Worm (Caenorhabditis elegans) whole organism, L3 larva: ENCODE measurements around the gene dcap-2.

Source experiments
- R02D3.7 ChIP-seq: fragments of 150-350 bp; optimal IDR thresholded peaks from 2 replicates; lab custom pipeline; 2014; ENCODE audit warnings: missing biosample characterization, missing genetic modification characterization
- ZK546.5 ChIP-seq: sonication (generic microtip); optimal IDR thresholded peaks from 2 replicates; lab custom pipeline; 2017; ENCODE audit warnings: missing biosample characterization, missing genetic modification characterization
- aly-2 ChIP-seq: fragments of 150-350 bp; optimal IDR thresholded peaks from 2 replicates; lab custom pipeline; 2014; ENCODE audit warnings: missing biosample characterization, missing genetic modification characterization
- ama-1 ChIP-seq: fragments of 150-350 bp; optimal IDR thresholded peaks from 2 replicates; lab custom pipeline; 2018
- ceh-16 ChIP-seq: sonication (generic microtip); optimal IDR thresholded peaks from 2 replicates; lab custom pipeline; 2017; ENCODE audit warnings: missing biosample characterization, missing genetic modification characterization
- ceh-28 ChIP-seq: fragments of 150-350 bp; optimal IDR thresholded peaks from 2 replicates; lab custom pipeline; 2014; ENCODE audit warnings: missing biosample characterization, missing genetic modification reagents, missing genetic modification characterization
- ceh-82 ChIP-seq: fragments of 150-350 bp; optimal IDR thresholded peaks from 2 replicates; lab custom pipeline; 2014; ENCODE audit warnings: missing biosample characterization, missing genetic modification characterization
- ceh-9 ChIP-seq: sonication (generic microtip); optimal IDR thresholded peaks from 2 replicates; lab custom pipeline; 2018; ENCODE audit warnings: missing biosample characterization, missing genetic modification characterization
- daf-12 ChIP-seq: fragments of 150-350 bp; optimal IDR thresholded peaks from 2 replicates; lab custom pipeline; 2014; ENCODE audit warnings: missing biosample characterization, missing genetic modification reagents, missing genetic modification characterization
- egl-27 ChIP-seq: sonication (generic microtip); optimal IDR thresholded peaks from 4 replicates; lab custom pipeline; 2017; ENCODE audit warnings: missing biosample characterization, missing genetic modification reagents, missing genetic modification characterization
- egl-5 ChIP-seq: fragments of 150-350 bp; optimal IDR thresholded peaks from 2 replicates; lab custom pipeline; 2017; ENCODE audit warnings: missing biosample characterization, missing genetic modification reagents, missing genetic modification characterization, inconsistent platforms
- elt-1 ChIP-seq: fragments of 150-350 bp; optimal IDR thresholded peaks from 2 replicates; lab custom pipeline; 2014; ENCODE audit warnings: missing biosample characterization, missing genetic modification characterization
- elt-2 ChIP-seq: sonication (generic microtip); optimal IDR thresholded peaks from 2 replicates; lab custom pipeline; 2016; ENCODE audit warnings: missing genetic modification reagents, mild to moderate bottlenecking, missing genetic modification characterization, missing compliant biosample characterization
- elt-3 ChIP-seq, 3 experiments: fragments of 150-350 bp in 1 of 3; sonication (generic microtip) in 2 of 3; optimal IDR thresholded peaks; 2 replicates in 2 of 3; 4 replicates in 1 of 3; lab custom pipeline; 2014 to 2017; ENCODE audit warnings: missing biosample characterization in 3 of 3, missing genetic modification characterization in 3 of 3
- fkh-2 ChIP-seq: fragments of 150-350 bp; optimal IDR thresholded peaks from 2 replicates; lab custom pipeline; 2014; ENCODE audit warnings: missing biosample characterization, missing genetic modification reagents, missing genetic modification characterization
- fos-1 ChIP-seq: fragments of 150-350 bp; optimal IDR thresholded peaks from 2 replicates; lab custom pipeline; 2014; ENCODE audit warnings: missing biosample characterization, missing genetic modification characterization
- hmg-11 ChIP-seq: sonication (generic microtip); optimal IDR thresholded peaks from 2 replicates; lab custom pipeline; 2016; ENCODE audit warnings: missing genetic modification characterization, missing compliant biosample characterization
- lin-15B ChIP-seq: fragments of 150-350 bp; optimal IDR thresholded peaks from 2 replicates; lab custom pipeline; 2014; ENCODE audit warnings: missing biosample characterization, missing genetic modification characterization
- lin-39 ChIP-seq: fragments of 150-350 bp; optimal IDR thresholded peaks from 2 replicates; lab custom pipeline; 2018; ENCODE audit warnings: missing biosample characterization, missing genetic modification reagents, missing genetic modification characterization
- mdl-1 ChIP-seq: fragments of 150-350 bp; optimal IDR thresholded peaks from 2 replicates; lab custom pipeline; 2014; ENCODE audit warnings: missing biosample characterization, missing genetic modification characterization
- nfya-1 ChIP-seq: sonication (generic microtip); optimal IDR thresholded peaks from 2 replicates; lab custom pipeline; 2017; ENCODE audit warnings: missing genetic modification characterization, mild to moderate bottlenecking, missing compliant biosample characterization, antibody characterized with exemption, moderate library complexity; ENCODE audit not compliant: insufficient read depth
- nhr-11 ChIP-seq: fragments of 150-350 bp; optimal IDR thresholded peaks from 2 replicates; lab custom pipeline; 2014; ENCODE audit warnings: missing biosample characterization, missing genetic modification characterization
- nhr-12 ChIP-seq: fragments of 150-350 bp; optimal IDR thresholded peaks from 2 replicates; lab custom pipeline; 2014; ENCODE audit warnings: missing biosample characterization, missing genetic modification characterization
- nhr-237 ChIP-seq: fragments of 150-350 bp; optimal IDR thresholded peaks from 2 replicates; lab custom pipeline; 2014; ENCODE audit warnings: missing biosample characterization, missing genetic modification characterization
- nhr-25 ChIP-seq: sonication (generic microtip); optimal IDR thresholded peaks from 2 replicates; lab custom pipeline; 2017; ENCODE audit warnings: missing biosample characterization, missing genetic modification characterization
- nhr-28 ChIP-seq: fragments of 150-350 bp; optimal IDR thresholded peaks from 2 replicates; lab custom pipeline; 2014; ENCODE audit warnings: missing biosample characterization, missing genetic modification characterization
- nhr-67 ChIP-seq: fragments of 150-350 bp; optimal IDR thresholded peaks from 2 replicates; lab custom pipeline; 2014; ENCODE audit warnings: missing biosample characterization, missing genetic modification characterization
- nhr-76 ChIP-seq: fragments of 150-350 bp; sonication (generic microtip); optimal IDR thresholded peaks from 5 replicates; lab custom pipeline; 2014; ENCODE audit warnings: missing biosample characterization, missing genetic modification characterization
- nhr-77 ChIP-seq: fragments of 150-350 bp; optimal IDR thresholded peaks from 2 replicates; lab custom pipeline; 2014; ENCODE audit warnings: missing biosample characterization, missing genetic modification characterization
- pha-4 ChIP-seq: fragments of 150-350 bp; optimal IDR thresholded peaks from 2 replicates; lab custom pipeline; 2014; ENCODE audit warnings: missing biosample characterization, missing genetic modification reagents, missing genetic modification characterization
- pqm-1 ChIP-seq: fragments of 150-350 bp; optimal IDR thresholded peaks from 2 replicates; lab custom pipeline; 2017; ENCODE audit warnings: missing biosample characterization, missing genetic modification characterization, inconsistent platforms
- sea-2 ChIP-seq: fragments of 150-350 bp; sonication (generic microtip); optimal IDR thresholded peaks from 4 replicates; lab custom pipeline; 2014; ENCODE audit warnings: missing biosample characterization, missing genetic modification reagents, missing genetic modification characterization
- skn-1 ChIP-seq: fragments of 150-350 bp; optimal IDR thresholded peaks from 2 replicates; lab custom pipeline; 2014; ENCODE audit warnings: missing biosample characterization, missing genetic modification characterization
- snpc-4 ChIP-seq: fragments of 150-350 bp; optimal IDR thresholded peaks from 2 replicates; lab custom pipeline; 2014; ENCODE audit warnings: missing biosample characterization, missing genetic modification characterization
- unc-39 ChIP-seq: sonication (generic microtip); optimal IDR thresholded peaks from 4 replicates; lab custom pipeline; 2017; ENCODE audit warnings: missing biosample characterization, missing genetic modification characterization
- unc-62 ChIP-seq: fragments of 150-350 bp; sonication (generic microtip); optimal IDR thresholded peaks from 4 replicates; lab custom pipeline; 2014; ENCODE audit warnings: missing biosample characterization, missing genetic modification reagents, missing genetic modification characterization
- zag-1 ChIP-seq: fragments of 150-350 bp; optimal IDR thresholded peaks from 2 replicates; lab custom pipeline; 2014; ENCODE audit warnings: missing biosample characterization, missing genetic modification characterization
- ztf-4 ChIP-seq: fragments of 150-350 bp; optimal IDR thresholded peaks from 2 replicates; lab custom pipeline; 2014; ENCODE audit warnings: missing biosample characterization, missing genetic modification characterization

dcap-2 gene

DNA sequence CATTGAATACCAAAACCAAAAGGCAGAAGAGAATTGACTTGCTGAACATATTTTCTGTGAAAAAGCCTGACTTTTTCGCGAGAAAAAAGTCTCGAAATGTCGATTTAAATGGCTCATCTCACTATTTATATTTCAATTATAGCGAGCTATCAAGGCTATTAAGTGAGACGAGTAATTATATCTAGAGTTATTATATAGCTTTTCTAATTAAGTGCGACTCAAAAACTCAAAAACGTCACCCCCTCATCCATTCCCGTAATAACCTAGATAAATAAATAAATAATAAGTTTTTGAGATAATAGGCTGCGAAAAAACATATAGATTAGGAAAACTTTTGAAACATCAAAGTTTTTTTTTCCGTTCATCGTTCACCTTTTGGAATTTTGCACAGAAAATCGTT is 16.0 kb downstream of the dcap-2 start, which contains the start of gene nlp-17:
nlp-17 (minus strand) TSS at position 101 of the 400 bp plus-strand sequence.
- TF ChIP-seq hmg-11 (tag; lab: Kevin White, UChicago) (no peak), sea-2 (GFP tag; lab: Kevin White, UChicago) (no peak), daf-12 (tag; lab: Kevin White, UChicago) (no peak), ZK546.5 (tag; lab: Kevin White, UChicago) (no peak), nhr-67 (no peak), lin-15B (tag; lab: Kevin White, UChicago) (no peak), pha-4 (tag; lab: Kevin White, UChicago) (no peak), nfya-1 (tag; lab: Kevin White, UChicago) (no peak), ceh-28 (tag; lab: Kevin White, UChicago) (no peak), skn-1 (tag; lab: Kevin White, UChicago) (no peak), R02D3.7 (tag; lab: Kevin White, UChicago) (no peak), unc-39 (tag; lab: Kevin White, UChicago) (no peak), mdl-1 (tag; lab: Kevin White, UChicago) (no peak), nhr-76 (no peak), elt-1 (tag; lab: Kevin White, UChicago) (no peak), zag-1 (tag; lab: Kevin White, UChicago) (no peak), elt-2 (no peak), elt-3 (tag; optimal IDR thresholded peaks at IDR 0.05; lab: Kevin White, UChicago) (no peak)

DNA sequence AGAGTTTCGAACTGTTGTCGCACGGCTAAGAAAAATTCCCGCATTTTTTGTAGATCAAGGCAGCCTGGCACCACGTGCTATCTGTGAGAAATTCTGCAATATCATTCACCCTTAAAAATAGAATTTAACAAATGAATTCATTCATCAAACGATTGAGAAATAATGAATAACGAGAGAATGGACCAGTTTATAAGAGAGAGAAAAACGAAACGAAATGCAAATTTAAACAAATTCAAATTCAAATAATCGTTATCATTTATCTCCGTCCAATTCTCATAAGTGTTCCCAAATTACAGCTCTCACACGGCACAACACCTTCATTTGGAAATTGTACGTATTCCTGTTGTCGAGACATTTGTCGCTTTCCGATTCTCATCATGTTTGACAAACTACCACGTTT is 16.5 kb downstream of the dcap-2 start, which contains the start of gene seld-1:
seld-1 (plus strand) TSS at position 301 of the 400 bp plus-strand sequence.
- TF ChIP-seq mdl-1 (tag; lab: Kevin White, UChicago), result no peak
- no peak for TF ChIP-seq ceh-28 (tag; lab: Kevin White, UChicago)
- TF ChIP-seq fkh-2 (tag; lab: Kevin White, UChicago), result no peak
- TF ChIP-seq ztf-4 (tag; lab: Kevin White, UChicago), result no peak
- no peak for TF ChIP-seq pha-4 (tag; lab: Kevin White, UChicago)
- TF ChIP-seq sea-2 (GFP tag; lab: Kevin White, UChicago), result no peak
- TF ChIP-seq elt-1 (tag; lab: Kevin White, UChicago), result no peak
- TF ChIP-seq nhr-76, result no peak
- TF ChIP-seq fos-1 (tag; lab: Kevin White, UChicago), result no peak
- TF ChIP-seq nhr-77 (tag; lab: Kevin White, UChicago), result no peak
- TF ChIP-seq nhr-12, result no peak
- TF ChIP-seq nhr-237 (tag; lab: Kevin White, UChicago), result no peak
- no peak for TF ChIP-seq ama-1 (lab: Kevin White, UChicago)

DNA sequence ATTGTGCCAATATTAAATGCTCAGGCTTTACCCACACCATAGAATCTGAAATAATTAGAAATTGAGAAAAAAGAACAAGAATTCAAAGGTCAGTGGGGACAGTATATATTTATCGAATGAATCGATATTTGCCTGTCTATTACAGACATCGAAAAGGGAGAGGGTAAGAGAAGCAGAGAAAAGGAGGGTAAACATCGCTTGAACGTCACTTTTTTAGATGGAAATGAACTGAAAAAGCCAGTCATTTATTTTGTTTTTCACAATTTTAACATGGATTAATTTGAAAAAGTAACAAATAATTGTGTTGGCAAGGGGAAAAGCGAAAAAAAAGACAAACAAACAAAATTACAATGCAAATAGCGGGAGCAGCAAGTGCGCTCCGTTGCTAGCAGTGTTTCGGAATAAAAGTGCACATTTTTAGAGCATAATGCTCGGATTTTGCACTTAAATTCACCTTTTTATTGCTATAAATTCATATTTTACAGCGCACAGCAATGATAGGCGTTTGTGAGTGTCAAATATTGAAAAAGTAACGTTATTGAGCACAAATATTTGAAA is 18.8 kb downstream of the dcap-2 start, which contains the start of gene tbc-9:
tbc-9 (minus strand) TSS at position 51 of the 558 bp plus-strand sequence.
- TF ChIP-seq hmg-11 (tag; lab: Kevin White, UChicago) (peak; percentile 9), ceh-28 (tag; lab: Kevin White, UChicago) (peak; percentile 30), elt-2 (peak; percentile 6), lin-39 (tag; lab: Kevin White, UChicago) (no peak), sea-2 (GFP tag; lab: Kevin White, UChicago) (no peak), pha-4 (tag; lab: Kevin White, UChicago) (peak; percentile 60), nhr-237 (tag; lab: Kevin White, UChicago) (no peak), mdl-1 (tag; lab: Kevin White, UChicago) (no peak), egl-5 (tag; lab: Kevin White, UChicago) (no peak), nhr-28 (no peak), egl-27 (tag; lab: Kevin White, UChicago) (no peak), lin-15B (tag; lab: Kevin White, UChicago) (peak; percentile 6), nhr-12 (no peak), pqm-1 (no peak), nhr-25 (tag; lab: Kevin White, UChicago) (no peak)

- TF ChIP-seq nhr-67, result no peak
- no peak for TF ChIP-seq snpc-4 (tag; lab: Kevin White, UChicago)
- no peak for TF ChIP-seq unc-39 (tag; lab: Kevin White, UChicago)
Observed at ce11 chrIV:13493719-13494118, 28.0 kb downstream of the dcap-2 start.

DNA sequence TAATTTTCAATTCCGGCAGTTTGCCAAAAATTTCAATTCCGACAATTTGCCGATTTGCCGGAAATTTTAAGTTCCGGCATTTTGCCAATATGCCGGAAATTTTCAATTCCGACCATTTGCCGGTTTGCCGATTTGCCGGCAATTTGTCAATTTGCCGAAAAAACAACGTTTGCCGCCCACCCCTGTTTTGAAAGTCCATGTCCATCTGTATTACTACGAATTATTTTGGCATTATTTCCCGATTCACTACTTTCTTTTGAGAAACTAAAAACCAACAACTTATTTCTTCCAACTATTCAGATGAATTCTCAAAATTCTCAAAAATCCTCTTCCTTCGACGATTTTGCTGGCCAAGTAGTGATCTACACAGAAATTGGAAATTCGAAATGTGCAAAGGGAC is 29.4 kb downstream of the dcap-2 start, which contains the start of gene Y45F10A.7:
Y45F10A.7 (plus strand) TSS at position 301 of the 400 bp plus-strand sequence.
- no peak for TF ChIP-seq nhr-11 (tag; lab: Kevin White, UChicago)
- no peak for TF ChIP-seq skn-1 (tag; lab: Kevin White, UChicago)
- no peak for TF ChIP-seq snpc-4 (tag; lab: Kevin White, UChicago)
- no peak for TF ChIP-seq nhr-67
- TF ChIP-seq egl-5 (tag; lab: Kevin White, UChicago), result no peak
- no peak for TF ChIP-seq elt-1 (tag; lab: Kevin White, UChicago)
- no peak for TF ChIP-seq ceh-28 (tag; lab: Kevin White, UChicago)
- TF ChIP-seq R02D3.7 (tag; lab: Kevin White, UChicago), result no peak
- TF ChIP-seq ceh-82 (tag; lab: Kevin White, UChicago), result no peak
- no peak for TF ChIP-seq aly-2
- no peak for TF ChIP-seq nhr-12
- TF ChIP-seq nhr-76, result no peak
- no peak for TF ChIP-seq fos-1 (tag; lab: Kevin White, UChicago)
- no peak for TF ChIP-seq nhr-77 (tag; lab: Kevin White, UChicago)
- no peak for TF ChIP-seq elt-3 (tag; optimal IDR thresholded peaks at IDR 0.05; lab: Kevin White, UChicago)
- no peak for TF ChIP-seq egl-27 (tag; lab: Kevin White, UChicago)
- TF ChIP-seq unc-62 (GFP tag; lab: Kevin White, UChicago), result no peak
- no peak for TF ChIP-seq ceh-9 (tag; lab: Kevin White, UChicago)
- no peak for TF ChIP-seq ceh-16 (tag; lab: Kevin White, UChicago)
- TF ChIP-seq, all 47 proteins: peak for 0
